Worm (Caenorhabditis elegans) whole organism, midembryonic: ENCODE measurements around the gene F07B10.4.

Source experiments
- T22C8.4 ChIP-seq: fragments of 200-800 bp; sonication (Bioruptor generic); IDR thresholded peaks from 2 replicates; pipeline ENCODE4 v1.3.6; 2022; ENCODE audit warnings: missing genetic modification characterization, missing compliant biosample characterization
- ztf-23 ChIP-seq: fragments of 200-800 bp; sonication (Bioruptor generic); IDR thresholded peaks from 2 replicates; pipeline ENCODE4 v1.3.6; 2022; ENCODE audit warnings: missing genetic modification reagents, missing genetic modification characterization, missing compliant biosample characterization
- ztf-29 ChIP-seq: fragments of 200-800 bp; sonication (Bioruptor generic); IDR thresholded peaks from 2 replicates; pipeline ENCODE4 v1.3.6; 2022; ENCODE audit warnings: missing genetic modification reagents, missing genetic modification characterization, missing compliant biosample characterization

ce11 chrV:11245029-11245428 is 17.9 kb downstream of the F07B10.4 start:
- no peak for TF ChIP-seq ztf-29
- no peak for TF ChIP-seq T22C8.4
- TF ChIP-seq ztf-23 (GFP tag; lab: Robert Waterston, UW): no peak
